Worm (Caenorhabditis elegans) whole organism, L1 larva: ENCODE data around the gene cyh-1.

Experiments
- Y116A8C.19 ChIP-seq: sonication (generic microtip); optimal IDR thresholded peaks from 2 replicates; lab custom pipeline; 2016; ENCODE audit warnings: missing compliant biosample characterization, missing genetic modification characterization, borderline replicate concordance
- ama-1 ChIP-seq: fragments of 150-350 bp; optimal IDR thresholded peaks from 2 replicates; lab custom pipeline; 2014
- ceh-63 ChIP-seq: fragments of 200-800 bp; sonication (Bioruptor generic); optimal IDR thresholded peaks from 2 replicates; lab custom pipeline; 2018; ENCODE audit warnings: mild to moderate bottlenecking, missing genetic modification characterization, missing compliant biosample characterization
- efl-1 ChIP-seq, 4 experiments: fragments of 150-350 bp; optimal IDR thresholded peaks in 3 of 4; peaks in 1 of 4; 1 replicate in 1 of 4; 2 replicates in 3 of 4; lab custom pipeline; 2014; ENCODE audit warnings: missing biosample characterization in 2 of 4, missing genetic modification characterization in 2 of 4, missing genetic modification reagents in 2 of 4
- lir-3 ChIP-seq: sonication (generic microtip); optimal IDR thresholded peaks from 2 replicates; lab custom pipeline; 2016; ENCODE audit warnings: mild to moderate bottlenecking, missing genetic modification characterization, moderate library complexity, missing compliant biosample characterization; ENCODE audit not compliant: poor library complexity
- lsy-2 ChIP-seq, 2 experiments: fragments of 150-350 bp; optimal IDR thresholded peaks; 2 replicates each; lab custom pipeline; 2014; ENCODE audit warnings: missing biosample characterization in 2 of 2, missing genetic modification characterization in 2 of 2
- nhr-12 ChIP-seq: sonication (generic microtip); optimal IDR thresholded peaks from 2 replicates; lab custom pipeline; 2017; ENCODE audit warnings: missing biosample characterization, missing genetic modification characterization
- nhr-237 ChIP-seq: fragments of 150-350 bp; optimal IDR thresholded peaks from 2 replicates; lab custom pipeline; 2014; ENCODE audit warnings: missing biosample characterization, missing genetic modification characterization
- zag-1 ChIP-seq: fragments of 150-350 bp; optimal IDR thresholded peaks from 2 replicates; lab custom pipeline; 2014; ENCODE audit warnings: missing biosample characterization, missing genetic modification characterization
- ztf-4 ChIP-seq: fragments of 150-350 bp; optimal IDR thresholded peaks from 2 replicates; lab custom pipeline; 2014; ENCODE audit warnings: missing biosample characterization, missing genetic modification characterization

ce11 chrII:3554673-3555072 lies 49.9 kb downstream of the cyh-1 start:
- no peak for TF ChIP-seq Y116A8C.19 (tag; lab: Kevin White, UChicago)
- TF ChIP-seq ztf-4, result no peak
- no peak for TF ChIP-seq nhr-237 (tag; lab: Kevin White, UChicago)
- TF ChIP-seq ama-1, result no peak
- TF ChIP-seq lsy-2 (tag; optimal IDR thresholded peaks at IDR 0.05; lab: Kevin White, UChicago), result no peak
- TF ChIP-seq lir-3 (tag; lab: Kevin White, UChicago), result no peak
- no peak for TF ChIP-seq ceh-63 (GFP tag; lab: Kevin White, UChicago)
- TF ChIP-seq nhr-12, result no peak
- TF ChIP-seq zag-1 (tag; lab: Kevin White, UChicago), result no peak
- TF ChIP-seq efl-1 (optimal IDR thresholded peaks at IDR 0.05; lab: Kevin White, UChicago), result no peak
- TF ChIP-seq efl-1 (GFP tag; optimal IDR thresholded peaks at IDR 0.05 in 1 of 2; lab: Kevin White, UChicago), result peak in 1 of 2 experiments; percentile 64
